Fruit fly (Drosophila melanogaster) whole organism, embryonic: Measurements from ENCODE around the gene Clc.

Experiments used
- Ada2b ChIP-seq: fragments of 200-800 bp; sonication (Bioruptor generic); IDR thresholded peaks from 2 replicates; pipeline ENCODE4 v1.3.6; 2022; ENCODE audit warnings: missing biosample characterization, missing genetic modification characterization
- CG7745 ChIP-seq: fragments of 200-800 bp; sonication (Bioruptor generic); optimal IDR thresholded peaks from 2 replicates; lab custom pipeline; 2018; ENCODE audit warnings: missing biosample characterization, mild to moderate bottlenecking, missing genetic modification characterization, moderate library complexity
- CG8281 ChIP-seq: fragments of 200-800 bp; sonication (Bioruptor generic); optimal IDR thresholded peaks from 2 replicates; lab custom pipeline; 2018; ENCODE audit warnings: missing biosample characterization, mild to moderate bottlenecking, missing genetic modification characterization, moderate library complexity
- Tbp ChIP-seq: fragments of >200 bp; optimal IDR thresholded peaks from 2 replicates; lab custom pipeline; 2018; ENCODE audit warnings: missing biosample characterization, missing genetic modification characterization
- dysf ChIP-seq: fragments of 200-800 bp; sonication (Bioruptor generic); IDR thresholded peaks from 3 replicates; pipeline ENCODE4 v1.3.6; 2022; ENCODE audit warnings: missing biosample characterization, missing genetic modification characterization
- fd64A ChIP-seq: fragments of 200-800 bp; sonication (Bioruptor generic); optimal IDR thresholded peaks from 3 replicates; lab custom pipeline; 2018; ENCODE audit warnings: missing biosample characterization, mild to moderate bottlenecking, missing genetic modification characterization
- nmo ChIP-seq: fragments of 200-800 bp; sonication (Bioruptor generic); optimal IDR thresholded peaks from 2 replicates; lab custom pipeline; 2018; ENCODE audit warnings: missing biosample characterization, mild to moderate bottlenecking, missing genetic modification characterization, moderate library complexity
- pb ChIP-seq: fragments of 200-800 bp; sonication (Bioruptor generic); optimal IDR thresholded peaks from 3 replicates; lab custom pipeline; 2016; ENCODE audit warnings: missing biosample characterization, missing genetic modification characterization

- TF ChIP-seq dysf (GFP tag; lab: Robert Waterston, UW), result no peak
- TF ChIP-seq Tbp (GFP tag; lab: Kevin White, UChicago), result no peak
- no peak for TF ChIP-seq nmo
- no peak for TF ChIP-seq pb (GFP tag; lab: Kevin White, UChicago)
- TF ChIP-seq CG7745, result no peak
- TF ChIP-seq CG8281 (tag; lab: Kevin White, UChicago), result no peak
- TF ChIP-seq Ada2b (GFP tag; lab: Robert Waterston, UW), result no peak
- TF ChIP-seq fd64A (GFP tag; lab: Kevin White, UChicago), result no peak
Observed at dm6 chr3L:20192872-20193747, 47.7 kb upstream of the Clc start.
